Fruit fly (Drosophila melanogaster): ENCODE measurements around the gene Lsp1beta.

The Lsp1beta gene

dm6 chr2L:859897-860296 is 38.4 kb upstream of the Lsp1beta start, which contains the start of gene CG13950:
Gene CG13950 (plus strand): TSS chr2L:860197.
- TF ChIP-seq cato (GFP tag; optimal IDR thresholded peaks at IDR 0.05; ENCODE audit: borderline replicate concordance) = no peak
- TF ChIP-seq Nf-YB (GFP tag; optimal IDR thresholded peaks at IDR 0.05) = no peak

dm6 chr2L:865851-866250 is 32.4 kb upstream of the Lsp1beta start:
- TF ChIP-seq CG31365 (tag; optimal IDR thresholded peaks at IDR 0.05) (peak; percentile 81), CG6765 (GFP tag; optimal IDR thresholded peaks at IDR 0.05) (peak; percentile 80), cad (GFP tag; optimal IDR thresholded peaks at IDR 0.05) (no peak), CG32532 (GFP tag; IDR thresholded peaks at IDR 0.05) (peak; percentile 97), lab (GFP tag; optimal IDR thresholded peaks at IDR 0.05) (peak; percentile 98), CG14965 (GFP tag; optimal IDR thresholded peaks at IDR 0.05; ENCODE audit: borderline replicate concordance) (peak; percentile 72), Ssrp (tag; optimal IDR thresholded peaks at IDR 0.05) (peak; percentile 95), CoRest (tag; optimal IDR thresholded peaks at IDR 0.05) (peak; percentile 96), ken (GFP tag; IDR thresholded peaks at IDR 0.05) (peak; percentile 97), ac (GFP tag; optimal IDR thresholded peaks at IDR 0.05) (peak; percentile 84), CG9215 (GFP tag; IDR thresholded peaks at IDR 0.05) (peak; percentile 92), CG2129 (GFP tag; IDR thresholded peaks at IDR 0.05; ENCODE audit: partially characterized antibody) (no peak), hkb (optimal IDR thresholded peaks at IDR 0.05) (peak; percentile 7), hkb (GFP tag; IDR thresholded peaks at IDR 0.05) (peak; percentile 97), Tbp (GFP tag; optimal IDR thresholded peaks at IDR 0.05) (no peak), lola (GFP tag; optimal IDR thresholded peaks at IDR 0.05) (peak in 1 of 3 experiments; percentile 93), sob (GFP tag; IDR thresholded peaks at IDR 0.05) (peak; percentile 97), CG8944 (GFP tag; optimal IDR thresholded peaks at IDR 0.05) (peak; percentile 94), CG17568 (GFP tag; optimal IDR thresholded peaks at IDR 0.05) (peak; percentile 95), mirr (GFP tag; optimal IDR thresholded peaks at IDR 0.05) (peak; percentile 77), CTCF (GFP tag; optimal IDR thresholded peaks at IDR 0.05) (peak; percentile 64), wdn (GFP tag; IDR thresholded peaks at IDR 0.05) (peak; percentile 93), vvl (GFP tag; IDR thresholded peaks at IDR 0.05) (peak; percentile 98), Doc2 (GFP tag; IDR thresholded peaks at IDR 0.05) (peak; percentile 73), grau (tag; optimal IDR thresholded peaks at IDR 0.05) (peak; percentile 94), CG17385 (GFP tag; optimal IDR thresholded peaks at IDR 0.05) (peak; percentile 93), bowl (GFP tag; IDR thresholded peaks at IDR 0.05) (peak; percentile 92), ab (GFP tag; optimal IDR thresholded peaks at IDR 0.05) (peak; percentile 90), NK7.1 (GFP tag; optimal IDR thresholded peaks at IDR 0.05) (peak; percentile 93), CG16863 (GFP tag; optimal IDR thresholded peaks at IDR 0.05) (peak; percentile 96), Dek (tag; optimal IDR thresholded peaks at IDR 0.05) (peak; percentile 96), en (GFP tag; optimal IDR thresholded peaks at IDR 0.05) (peak; percentile 91), HHEX (GFP tag; optimal IDR thresholded peaks at IDR 0.05) (peak; percentile 95), aop (GFP tag; IDR thresholded peaks at IDR 0.05) (peak; percentile 92), chn (GFP tag; optimal IDR thresholded peaks at IDR 0.05) (peak; percentile 97), tap (tag; optimal IDR thresholded peaks at IDR 0.05) (peak; percentile 97), CG15696 (tag; optimal IDR thresholded peaks at IDR 0.05) (peak; percentile 91), br (optimal IDR thresholded peaks at IDR 0.05) (no peak), pan (optimal IDR thresholded peaks at IDR 0.05) (no peak), pan (GFP tag; optimal IDR thresholded peaks at IDR 0.05 in 1 of 2, IDR thresholded peaks at IDR 0.05 in 1 of 2) (peak in 1 of 2 experiments; percentile 97), PHDP (tag; optimal IDR thresholded peaks at IDR 0.05) (peak; percentile 95), CG31441 (GFP tag; IDR thresholded peaks at IDR 0.05) (peak; percentile 97), Bdp1 (GFP tag; optimal IDR thresholded peaks at IDR 0.05) (peak; percentile 86), Sox102F (GFP tag; optimal IDR thresholded peaks at IDR 0.05) (peak; percentile 98), ems (GFP tag; optimal IDR thresholded peaks at IDR 0.05) (peak; percentile 91), CG12155 (GFP tag; optimal IDR thresholded peaks at IDR 0.05) (peak; percentile 95), Hsf (GFP tag; optimal IDR thresholded peaks at IDR 0.05) (peak; percentile 96), CG3407 (GFP tag; optimal IDR thresholded peaks at IDR 0.05) (peak; percentile 95), CG7745 (tag; optimal IDR thresholded peaks at IDR 0.05) (peak; percentile 64)

All from whole organism, embryonic.